Worm (Caenorhabditis elegans): ENCODE results near the gene cima-1.
"Not testable (repeated sequence)": the region's sequence is repeated elsewhere in the genome, so short reads cannot be mapped to it uniquely, and the experiment has no call there.

The cima-1 gene

ce11 chrIV:7623868-7624267, 27.4 kb upstream of the cima-1 start:
- TF ChIP-seq ets-7 (tag; optimal IDR thresholded peaks at IDR 0.05), result no peak
- no peak for TF ChIP-seq hmbx-1 (tag; optimal IDR thresholded peaks at IDR 0.05)
- no peak for TF ChIP-seq aly-1 (tag; optimal IDR thresholded peaks at IDR 0.05)
- TF ChIP-seq hnd-1 (tag; optimal IDR thresholded peaks at IDR 0.05), result no peak
- no peak for TF ChIP-seq pes-1 (GFP tag; IDR thresholded peaks at IDR 0.05)
- no peak for TF ChIP-seq ceh-13 (GFP tag; optimal IDR thresholded peaks at IDR 0.05)
- no peak for TF ChIP-seq tbx-11 (GFP tag; IDR thresholded peaks at IDR 0.05)
- TF ChIP-seq hmg-4 (GFP tag; optimal IDR thresholded peaks at IDR 0.05), result no peak
- TF ChIP-seq F13C5.2 (tag; optimal IDR thresholded peaks at IDR 0.05), result no peak
- TF ChIP-seq ceh-36 (tag; optimal IDR thresholded peaks at IDR 0.05), result no peak

DNA sequence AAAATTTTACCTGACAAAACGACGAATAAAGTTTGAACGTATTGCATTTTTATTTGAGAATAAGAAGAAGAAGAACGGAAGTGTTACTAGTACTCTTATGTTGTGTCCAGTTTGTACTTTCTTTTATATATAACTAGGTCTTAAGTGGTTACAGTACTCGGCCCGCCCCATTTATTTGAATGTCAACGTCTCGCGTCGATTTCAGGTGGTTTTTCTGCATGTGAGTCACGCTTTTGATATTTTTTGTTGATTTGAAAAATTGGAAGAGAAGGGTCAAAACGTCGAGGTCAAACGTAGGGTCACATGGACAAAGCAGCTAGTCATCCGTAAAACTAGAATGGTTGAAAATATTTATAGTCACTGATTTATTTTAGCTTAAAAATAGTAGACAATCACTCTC, 22.3 kb upstream of the cima-1 start, which contains the start of gene F45E4.5:
Gene F45E4.5 (minus strand): TSS at position 101 of the 400 bp plus-strand sequence.
- TF ChIP-seq scrt-1 (GFP tag; IDR thresholded peaks at IDR 0.05), result no peak
- TF ChIP-seq B0310.2 (tag; optimal IDR thresholded peaks at IDR 0.05), result no peak
- TF ChIP-seq tbx-11 (GFP tag; IDR thresholded peaks at IDR 0.05), result no peak
- TF ChIP-seq hnd-1 (tag; optimal IDR thresholded peaks at IDR 0.05), result no peak
- TF ChIP-seq tbx-37 (GFP tag; conservative IDR thresholded peaks at IDR 0.05), result no peak
- TF ChIP-seq sea-1 (GFP tag; conservative IDR thresholded peaks at IDR 0.05), result no peak
- TF ChIP-seq flt-1 (GFP tag; IDR thresholded peaks at IDR 0.05), result no peak
- no peak for TF ChIP-seq ceh-36 (tag; optimal IDR thresholded peaks at IDR 0.05)
- no peak for TF ChIP-seq ets-7 (tag; optimal IDR thresholded peaks at IDR 0.05)
- TF ChIP-seq ama-1 (optimal IDR thresholded peaks at IDR 0.05), result no peak
- no peak for TF ChIP-seq pes-1 (GFP tag; IDR thresholded peaks at IDR 0.05)
- no peak for TF ChIP-seq hmg-4 (GFP tag; optimal IDR thresholded peaks at IDR 0.05)
- TF ChIP-seq hmbx-1 (tag; optimal IDR thresholded peaks at IDR 0.05), result no peak
- TF ChIP-seq F13C5.2 (tag; optimal IDR thresholded peaks at IDR 0.05), result no peak
- no peak for TF ChIP-seq tra-4 (tag; optimal IDR thresholded peaks at IDR 0.05)
- no peak for TF ChIP-seq aly-1 (tag; optimal IDR thresholded peaks at IDR 0.05)
- no peak for TF ChIP-seq ceh-13 (GFP tag; optimal IDR thresholded peaks at IDR 0.05)

DNA sequence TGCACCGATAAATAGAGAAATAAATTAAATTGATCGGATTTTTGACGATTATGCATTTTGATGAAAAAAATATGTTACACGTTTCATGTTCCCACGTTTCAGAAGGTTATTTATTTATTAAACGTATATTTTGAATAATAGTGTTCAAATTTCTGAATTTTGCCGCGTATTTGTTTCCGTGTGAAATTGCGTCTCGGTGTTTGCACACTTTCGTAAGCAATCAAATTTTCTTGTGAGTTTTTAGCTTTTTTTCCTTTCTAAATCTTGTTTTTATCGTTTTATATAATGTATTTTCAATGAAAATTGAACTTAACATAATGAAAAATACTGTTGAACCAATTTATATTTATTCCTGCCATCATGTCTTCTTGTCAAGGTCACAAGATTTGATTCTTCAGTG, 18.7 kb upstream of the cima-1 start, which contains the start of gene F45E4.6:
Gene F45E4.6 (minus strand): TSS at position 14 of the 400 bp plus-strand sequence.
- TF ChIP-seq pes-1 (GFP tag; IDR thresholded peaks at IDR 0.05) (no peak), ceh-13 (GFP tag; optimal IDR thresholded peaks at IDR 0.05) (no peak), ets-7 (tag; optimal IDR thresholded peaks at IDR 0.05) (no peak), hmbx-1 (tag; optimal IDR thresholded peaks at IDR 0.05) (no peak), B0310.2 (tag; optimal IDR thresholded peaks at IDR 0.05) (no peak), tbx-37 (GFP tag; conservative IDR thresholded peaks at IDR 0.05) (no peak)

- no peak for TF ChIP-seq ama-1 (optimal IDR thresholded peaks at IDR 0.05)
- no peak for TF ChIP-seq sea-1 (GFP tag; conservative IDR thresholded peaks at IDR 0.05)
- no peak for TF ChIP-seq aly-1 (tag; optimal IDR thresholded peaks at IDR 0.05)
Observed at ce11 chrIV:7633020-7633419, 18.2 kb upstream of the cima-1 start, which contains the start of gene plp-1. Gene plp-1, plus strand, starts transcription at chrIV:7633360.

- TF ChIP-seq aly-1 (tag; optimal IDR thresholded peaks at IDR 0.05); ama-1 (optimal IDR thresholded peaks at IDR 0.05); flt-1 (GFP tag; IDR thresholded peaks at IDR 0.05): not testable (repeated sequence)
Observed at ce11 chrIV:7634578-7634977, 16.7 kb upstream of the cima-1 start, which contains the start of gene warf-1. Gene warf-1, plus strand, starts transcription at chrIV:7634786.

DNA sequence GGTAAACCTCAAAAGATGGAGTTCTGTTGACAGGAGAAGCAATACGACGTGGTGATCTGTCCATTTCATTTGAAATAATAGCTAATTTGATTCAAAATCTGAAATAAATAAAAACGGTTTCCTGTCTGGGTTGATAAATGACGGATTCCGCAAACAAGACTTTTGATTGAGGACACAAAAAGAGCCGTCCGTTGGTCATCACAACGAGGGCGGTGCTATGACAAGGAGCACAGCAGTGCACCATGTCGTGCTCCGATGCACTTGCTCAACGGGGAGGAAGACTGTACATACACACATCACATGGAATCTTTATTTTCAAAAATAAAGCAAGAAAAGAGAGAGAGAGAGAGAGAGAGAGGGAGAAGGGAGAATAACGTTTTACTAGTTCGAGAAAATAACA, 9.5 kb upstream of the cima-1 start, which contains the start of gene nep-16:
Gene nep-16 (minus strand): TSS at position 101 of the 400 bp plus-strand sequence.
- TF ChIP-seq hmg-4 (GFP tag; optimal IDR thresholded peaks at IDR 0.05), result no peak
- TF ChIP-seq tbx-11 (GFP tag; IDR thresholded peaks at IDR 0.05), result no peak
- no peak for TF ChIP-seq flt-1 (GFP tag; IDR thresholded peaks at IDR 0.05)
- no peak for TF ChIP-seq tbx-37 (GFP tag; conservative IDR thresholded peaks at IDR 0.05)
- TF ChIP-seq B0310.2 (tag; optimal IDR thresholded peaks at IDR 0.05), result no peak
- TF ChIP-seq ama-1 (optimal IDR thresholded peaks at IDR 0.05), result no peak
- no peak for TF ChIP-seq ceh-36 (tag; optimal IDR thresholded peaks at IDR 0.05)
- no peak for TF ChIP-seq hnd-1 (tag; optimal IDR thresholded peaks at IDR 0.05)

DNA sequence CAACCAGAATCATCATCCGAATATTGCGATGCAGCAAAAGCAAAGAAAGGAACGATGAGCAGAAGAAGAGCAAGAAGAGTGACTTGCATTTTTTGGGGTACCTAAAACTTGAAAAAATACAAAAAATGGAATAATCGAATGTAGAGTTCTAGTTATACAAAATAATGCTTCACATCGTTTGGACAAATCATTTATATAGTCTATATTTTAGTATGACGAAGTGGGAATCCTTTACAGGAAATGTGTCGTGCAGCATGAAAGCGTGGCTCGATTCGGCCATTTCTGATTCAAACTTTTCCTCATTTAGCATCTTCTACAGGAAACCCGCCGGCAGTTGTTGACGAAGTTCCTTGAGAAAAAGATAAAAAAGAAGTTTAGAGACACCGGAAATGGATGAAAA, 8.3 kb upstream of the cima-1 start, which contains the start of gene nlp-20:
Gene nlp-20 (minus strand): TSS at position 101 of the 400 bp plus-strand sequence.
- TF ChIP-seq ets-7 (tag; optimal IDR thresholded peaks at IDR 0.05) (no peak), tra-4 (tag; optimal IDR thresholded peaks at IDR 0.05) (no peak), hmbx-1 (tag; optimal IDR thresholded peaks at IDR 0.05) (no peak), sea-1 (GFP tag; conservative IDR thresholded peaks at IDR 0.05) (no peak), hnd-1 (tag; optimal IDR thresholded peaks at IDR 0.05) (no peak), B0310.2 (tag; optimal IDR thresholded peaks at IDR 0.05) (no peak), F13C5.2 (tag; optimal IDR thresholded peaks at IDR 0.05) (no peak), aly-1 (tag; optimal IDR thresholded peaks at IDR 0.05) (no peak), ceh-36 (tag; optimal IDR thresholded peaks at IDR 0.05) (no peak), flt-1 (GFP tag; IDR thresholded peaks at IDR 0.05) (no peak), hmg-4 (GFP tag; optimal IDR thresholded peaks at IDR 0.05) (no peak), ceh-13 (GFP tag; optimal IDR thresholded peaks at IDR 0.05) (no peak), tbx-11 (GFP tag; IDR thresholded peaks at IDR 0.05) (no peak), ama-1 (optimal IDR thresholded peaks at IDR 0.05) (no peak)

DNA sequence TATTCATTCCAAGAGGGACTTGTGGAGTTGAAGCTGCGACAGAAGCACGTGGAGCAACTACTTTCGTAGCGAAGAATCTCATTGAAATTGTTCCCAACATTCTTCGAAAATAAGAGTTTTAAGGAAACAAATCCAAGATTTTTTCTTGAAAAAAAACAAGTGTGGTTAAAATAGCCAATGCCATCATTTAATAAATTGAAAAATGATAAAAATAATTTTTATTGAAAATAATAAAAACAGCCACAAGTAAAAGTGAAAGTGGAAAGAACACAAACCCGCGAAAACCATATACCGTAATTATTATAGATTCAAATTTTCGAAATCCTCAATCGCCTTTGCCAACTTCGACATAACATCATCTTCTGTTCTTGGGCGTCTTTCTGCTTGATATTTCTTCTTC, 5.1 kb upstream of the cima-1 start, which contains the start of gene hmg-5:
Gene hmg-5 (minus strand): TSS at position 101 of the 400 bp plus-strand sequence.
- TF ChIP-seq ceh-13 (GFP tag; optimal IDR thresholded peaks at IDR 0.05), result no peak
- no peak for TF ChIP-seq F13C5.2 (tag; optimal IDR thresholded peaks at IDR 0.05)
- TF ChIP-seq ceh-36 (tag; optimal IDR thresholded peaks at IDR 0.05), result no peak
- TF ChIP-seq aly-1 (tag; optimal IDR thresholded peaks at IDR 0.05), result no peak
- no peak for TF ChIP-seq ets-7 (tag; optimal IDR thresholded peaks at IDR 0.05)
- TF ChIP-seq flt-1 (GFP tag; IDR thresholded peaks at IDR 0.05), result no peak
- no peak for TF ChIP-seq hnd-1 (tag; optimal IDR thresholded peaks at IDR 0.05)
- TF ChIP-seq sea-1 (GFP tag; conservative IDR thresholded peaks at IDR 0.05), result no peak
- no peak for TF ChIP-seq scrt-1 (GFP tag; IDR thresholded peaks at IDR 0.05)
- no peak for TF ChIP-seq tbx-11 (GFP tag; IDR thresholded peaks at IDR 0.05)
- no peak for TF ChIP-seq pes-1 (GFP tag; IDR thresholded peaks at IDR 0.05)
- no peak for TF ChIP-seq hmg-4 (GFP tag; optimal IDR thresholded peaks at IDR 0.05)
- TF ChIP-seq B0310.2 (tag; optimal IDR thresholded peaks at IDR 0.05), result no peak
- no peak for TF ChIP-seq ama-1 (optimal IDR thresholded peaks at IDR 0.05)
- no peak for TF ChIP-seq tbx-37 (GFP tag; conservative IDR thresholded peaks at IDR 0.05)
- no peak for TF ChIP-seq hmbx-1 (tag; optimal IDR thresholded peaks at IDR 0.05)
- no peak for TF ChIP-seq tra-4 (tag; optimal IDR thresholded peaks at IDR 0.05)

Data from whole organism, early embryonic.